Fruit fly (Drosophila melanogaster) whole organism, embryonic: ENCODE data around the gene CG4101.
A peak's percentile ranks its signal among the peaks of the same experiment; 100 is the strongest.

Experiments used
- CG10462 ChIP-seq: fragments of 200-800 bp; sonication (Bioruptor generic); optimal IDR thresholded peaks from 2 replicates; lab custom pipeline; 2016; ENCODE audit warnings: missing biosample characterization, missing genetic modification characterization
- CG11093 ChIP-seq: fragments of 200-800 bp; sonication (Bioruptor generic); IDR thresholded peaks from 3 replicates; pipeline ENCODE4 v1.3.6; 2022; ENCODE audit warnings: missing biosample characterization, missing genetic modification characterization
- CG12071 ChIP-seq: fragments of 200-800 bp; sonication (Bioruptor generic); optimal IDR thresholded peaks from 3 replicates; lab custom pipeline; 2018; ENCODE audit warnings: missing biosample characterization, mild to moderate bottlenecking, missing genetic modification characterization
- CG12299 ChIP-seq: fragments of 200-800 bp; sonication (Bioruptor generic); optimal IDR thresholded peaks from 2 replicates; lab custom pipeline; 2018; ENCODE audit warnings: missing biosample characterization, mild to moderate bottlenecking, missing genetic modification characterization
- CG12769 ChIP-seq: fragments of 200-800 bp; sonication (Bioruptor generic); optimal IDR thresholded peaks from 2 replicates; lab custom pipeline; 2019; ENCODE audit warnings: missing biosample characterization, mild to moderate bottlenecking, missing genetic modification characterization, moderate library complexity
- CG13287 ChIP-seq: fragments of 200-800 bp; sonication (Bioruptor generic); IDR thresholded peaks from 2 replicates; pipeline ENCODE4 v1.3.6; 2022; ENCODE audit warnings: missing biosample characterization, missing genetic modification characterization; ENCODE audit not compliant: partially characterized antibody
- CG14667 ChIP-seq: fragments of 200-800 bp; sonication (Bioruptor generic); IDR thresholded peaks from 2 replicates; pipeline ENCODE4 v1.3.6; 2022; ENCODE audit warnings: missing biosample characterization, missing genetic modification characterization
- CG15514 ChIP-seq: fragments of 200-800 bp; sonication (Bioruptor generic); optimal IDR thresholded peaks from 3 replicates; lab custom pipeline; 2017; ENCODE audit warnings: missing biosample characterization, missing genetic modification characterization, mild to moderate bottlenecking, moderate library complexity, missing genetic modification reagents
- CG16815 ChIP-seq: fragments of 200-800 bp; sonication (Bioruptor generic); optimal IDR thresholded peaks from 3 replicates; lab custom pipeline; 2017; ENCODE audit warnings: missing biosample characterization, mild to moderate bottlenecking, missing genetic modification characterization
- CG17186 ChIP-seq: fragments of 200-800 bp; sonication (Bioruptor generic); optimal IDR thresholded peaks from 3 replicates; lab custom pipeline; 2017; ENCODE audit warnings: missing biosample characterization, missing genetic modification reagents, missing genetic modification characterization
- CG1792 ChIP-seq: fragments of 200-800 bp; sonication (Bioruptor generic); optimal IDR thresholded peaks from 2 replicates; lab custom pipeline; 2016; ENCODE audit warnings: missing biosample characterization, missing genetic modification characterization
- CG31365 ChIP-seq: fragments of 200-800 bp; sonication (Bioruptor generic); optimal IDR thresholded peaks from 2 replicates; lab custom pipeline; 2018; ENCODE audit warnings: missing biosample characterization, mild to moderate bottlenecking, missing genetic modification characterization
- CG31388 ChIP-seq: fragments of 200-800 bp; sonication (Bioruptor generic); optimal IDR thresholded peaks from 2 replicates; lab custom pipeline; 2016; ENCODE audit warnings: missing biosample characterization, missing genetic modification characterization
- CG31441 ChIP-seq: fragments of 200-800 bp; sonication (Bioruptor generic); IDR thresholded peaks from 2 replicates; pipeline ENCODE4 v1.3.6; 2022; ENCODE audit warnings: missing biosample characterization, missing genetic modification characterization
- CG34422 ChIP-seq: fragments of 200-800 bp; sonication (Bioruptor generic); IDR thresholded peaks from 3 replicates; pipeline ENCODE4 v1.3.6; 2022; ENCODE audit warnings: missing biosample characterization, missing genetic modification characterization
- CG3847 ChIP-seq: fragments of 200-800 bp; sonication (Bioruptor generic); IDR thresholded peaks from 2 replicates; pipeline ENCODE4 v1.3.6; 2022; ENCODE audit warnings: missing biosample characterization, missing genetic modification characterization
- CG7928 ChIP-seq: fragments of 200-800 bp; sonication (Bioruptor generic); optimal IDR thresholded peaks from 2 replicates; lab custom pipeline; 2017; ENCODE audit warnings: missing biosample characterization, mild to moderate bottlenecking, missing genetic modification characterization
- CG9437 ChIP-seq: fragments of 200-800 bp; sonication (Bioruptor generic); optimal IDR thresholded peaks from 2 replicates; lab custom pipeline; 2018; ENCODE audit warnings: missing biosample characterization, mild to moderate bottlenecking, missing genetic modification characterization
- Camta ChIP-seq: fragments of 200-800 bp; sonication (Bioruptor generic); optimal IDR thresholded peaks from 2 replicates; lab custom pipeline; 2016; ENCODE audit warnings: missing biosample characterization, missing genetic modification characterization
- CkIIα-i1 ChIP-seq: fragments of 200-800 bp; sonication (Bioruptor generic); IDR thresholded peaks from 2 replicates; pipeline ENCODE4 v1.3.6; 2022; ENCODE audit warnings: missing biosample characterization, missing genetic modification characterization
- Dip2 ChIP-seq: fragments of 200-800 bp; sonication (Bioruptor generic); IDR thresholded peaks from 2 replicates; pipeline ENCODE4 v1.3.6; 2022; ENCODE audit warnings: missing biosample characterization, missing genetic modification characterization
- ERR ChIP-seq: fragments of 200-800 bp; sonication (Bioruptor generic); optimal IDR thresholded peaks from 2 replicates; lab custom pipeline; 2016; ENCODE audit warnings: missing biosample characterization, missing genetic modification characterization
- Elba2 ChIP-seq: fragments of 200-800 bp; sonication (Bioruptor generic); optimal IDR thresholded peaks from 3 replicates; lab custom pipeline; 2016; ENCODE audit warnings: missing biosample characterization, missing genetic modification characterization
- HLHmδ ChIP-seq: fragments of 200-800 bp; sonication (Bioruptor generic); optimal IDR thresholded peaks from 2 replicates; lab custom pipeline; 2018; ENCODE audit warnings: missing biosample characterization, mild to moderate bottlenecking, missing genetic modification characterization, moderate library complexity
- Hmr ChIP-seq: fragments of 200-800 bp; sonication (Bioruptor generic); optimal IDR thresholded peaks from 3 replicates; lab custom pipeline; 2017; ENCODE audit warnings: mild to moderate bottlenecking, missing biosample characterization, missing genetic modification reagents, missing genetic modification characterization
- Hr51 ChIP-seq, 2 experiments: fragments of 200-800 bp; sonication (Bioruptor generic); optimal IDR thresholded peaks; 2 replicates in 1 of 2; 3 replicates in 1 of 2; lab custom pipeline; 2016 to 2018; ENCODE audit warnings: missing biosample characterization in 2 of 2, missing genetic modification characterization in 2 of 2, mild to moderate bottlenecking in 1 of 2, moderate library complexity in 1 of 2
- Med ChIP-seq: fragments of 200-800 bp; sonication (Bioruptor generic); peaks from one replicate; lab custom pipeline; 2016; ENCODE audit warnings: missing biosample characterization, missing genetic modification characterization, mild to moderate bottlenecking, inconsistent platforms, moderate library complexity
- NC2α ChIP-seq: fragments of 200-800 bp; sonication (Bioruptor generic); optimal IDR thresholded peaks from 2 replicates; lab custom pipeline; 2016; ENCODE audit warnings: missing biosample characterization, missing genetic modification characterization
- NfI ChIP-seq: fragments of 200-800 bp; sonication (Bioruptor generic); optimal IDR thresholded peaks from 3 replicates; lab custom pipeline; 2018; ENCODE audit warnings: missing biosample characterization, mild to moderate bottlenecking, missing genetic modification characterization, moderate library complexity
- Scr ChIP-seq: fragments of 200-800 bp; sonication (Bioruptor generic); IDR thresholded peaks from 2 replicates; pipeline ENCODE4 v1.3.6; 2022; ENCODE audit warnings: missing biosample characterization, missing genetic modification characterization; ENCODE audit not compliant: partially characterized antibody
- chinmo ChIP-seq: fragments of 200-800 bp; sonication (Bioruptor generic); IDR thresholded peaks from 4 replicates; pipeline ENCODE4 v1.3.6; 2022; ENCODE audit warnings: missing biosample characterization, missing genetic modification characterization; ENCODE audit not compliant: partially characterized antibody
- dpn ChIP-seq, 2 experiments: fragments of 200-800 bp; sonication (Bioruptor generic); optimal IDR thresholded peaks; 3 replicates each; lab custom pipeline; 2016; ENCODE audit warnings: missing biosample characterization in 2 of 2, missing genetic modification characterization in 2 of 2
- dysf ChIP-seq: fragments of 200-800 bp; sonication (Bioruptor generic); IDR thresholded peaks from 3 replicates; pipeline ENCODE4 v1.3.6; 2022; ENCODE audit warnings: missing biosample characterization, missing genetic modification characterization
- eve ChIP-seq, 2 experiments: fragments of >200 bp; optimal IDR thresholded peaks; 2 replicates each; lab custom pipeline; 2017; ENCODE audit warnings: missing biosample characterization in 2 of 2, missing genetic modification characterization in 2 of 2
- fd64A ChIP-seq: fragments of 200-800 bp; sonication (Bioruptor generic); optimal IDR thresholded peaks from 3 replicates; lab custom pipeline; 2018; ENCODE audit warnings: missing biosample characterization, mild to moderate bottlenecking, missing genetic modification characterization
- gem ChIP-seq: fragments of 200-800 bp; sonication (Bioruptor generic); optimal IDR thresholded peaks from 2 replicates; lab custom pipeline; 2019; ENCODE audit warnings: missing biosample characterization, mild to moderate bottlenecking, missing genetic modification characterization, moderate library complexity
- h ChIP-seq: fragments of >200 bp; optimal IDR thresholded peaks from 2 replicates; lab custom pipeline; 2017
- ham ChIP-seq: fragments of 200-800 bp; sonication (Bioruptor generic); IDR thresholded peaks from 2 replicates; pipeline ENCODE4 v1.3.6; 2022; ENCODE audit warnings: missing biosample characterization, missing genetic modification characterization
- her ChIP-seq: fragments of 200-800 bp; sonication (Bioruptor generic); optimal IDR thresholded peaks from 2 replicates; lab custom pipeline; 2016; ENCODE audit warnings: missing biosample characterization, missing genetic modification characterization
- jing ChIP-seq: fragments of 200-800 bp; sonication (Bioruptor generic); optimal IDR thresholded peaks from 2 replicates; lab custom pipeline; 2018; ENCODE audit warnings: missing biosample characterization, mild to moderate bottlenecking, missing genetic modification characterization
- nerfin-2 ChIP-seq: fragments of 200-800 bp; sonication (Bioruptor generic); IDR thresholded peaks from 2 replicates; pipeline ENCODE4 v1.3.6; 2022; ENCODE audit warnings: missing biosample characterization, missing genetic modification characterization; ENCODE audit not compliant: partially characterized antibody
- nom ChIP-seq: fragments of 200-800 bp; sonication (Bioruptor generic); optimal IDR thresholded peaks from 2 replicates; lab custom pipeline; 2017; ENCODE audit warnings: missing biosample characterization, missing genetic modification characterization, mild to moderate bottlenecking, moderate library complexity, missing genetic modification reagents
- odd ChIP-seq: fragments of 200-800 bp; sonication (Bioruptor generic); optimal IDR thresholded peaks from 2 replicates; lab custom pipeline; 2017; ENCODE audit warnings: missing biosample characterization, mild to moderate bottlenecking, missing genetic modification characterization
- onecut ChIP-seq: fragments of 200-800 bp; sonication (Bioruptor generic); IDR thresholded peaks from 2 replicates; pipeline ENCODE4 v1.3.6; 2022; ENCODE audit warnings: missing biosample characterization, missing genetic modification characterization
- pb ChIP-seq: fragments of 200-800 bp; sonication (Bioruptor generic); optimal IDR thresholded peaks from 3 replicates; lab custom pipeline; 2016; ENCODE audit warnings: missing biosample characterization, missing genetic modification characterization
- phol ChIP-seq: fragments of 200-800 bp; sonication (Bioruptor generic); optimal IDR thresholded peaks from 3 replicates; lab custom pipeline; 2018; ENCODE audit warnings: missing biosample characterization, mild to moderate bottlenecking, missing genetic modification characterization, moderate library complexity
- sens-2 ChIP-seq: fragments of 200-800 bp; sonication (Bioruptor generic); IDR thresholded peaks from 2 replicates; pipeline ENCODE4 v1.3.6; 2022; ENCODE audit warnings: missing biosample characterization, missing genetic modification characterization
- sisA ChIP-seq: fragments of 200-800 bp; sonication (Bioruptor generic); IDR thresholded peaks from 2 replicates; pipeline ENCODE4 v1.3.6; 2022; ENCODE audit warnings: missing biosample characterization, missing genetic modification characterization
- stc ChIP-seq: fragments of 200-800 bp; sonication (Bioruptor generic); IDR thresholded peaks from 2 replicates; pipeline ENCODE4 v1.3.6; 2022; ENCODE audit warnings: missing biosample characterization, missing genetic modification characterization
- tin ChIP-seq: fragments of 200-800 bp; sonication (Bioruptor generic); optimal IDR thresholded peaks from 3 replicates; lab custom pipeline; 2016; ENCODE audit warnings: missing biosample characterization, missing genetic modification characterization
- trem ChIP-seq: fragments of 200-800 bp; optimal IDR thresholded peaks from 3 replicates; lab custom pipeline; 2019; ENCODE audit warnings: missing biosample characterization, mild to moderate bottlenecking, missing genetic modification characterization, moderate library complexity

CG4101 gene

DNA sequence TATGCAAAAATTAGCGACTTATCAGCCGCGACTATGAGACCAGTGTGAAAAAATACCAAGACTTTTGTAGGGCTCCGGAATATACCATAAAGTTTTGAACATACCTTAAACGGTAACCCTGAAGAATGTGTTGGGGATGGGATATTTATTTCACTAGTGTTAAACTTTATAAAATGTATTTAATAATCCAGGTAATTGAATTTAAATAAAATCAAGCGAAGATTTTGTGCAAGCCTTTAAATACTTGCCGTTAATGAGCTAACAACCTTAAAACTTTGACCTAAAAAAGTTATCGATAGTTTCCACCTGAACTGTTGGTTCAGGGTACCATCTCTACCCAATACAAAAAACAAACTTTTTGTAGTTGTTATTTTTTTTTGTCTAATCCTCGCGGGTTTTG, at the start of gene CG4101 (continued):
- TF ChIP-seq CG12299 (peak; percentile 79), sisA (GFP tag; lab: Robert Waterston, UW) (peak; percentile 72), odd (GFP tag; lab: Kevin White, UChicago) (peak; percentile 62), CG3847 (GFP tag; lab: Robert Waterston, UW) (peak; percentile 86), Elba2 (GFP tag; lab: Kevin White, UChicago) (peak; percentile 34), CG34422 (GFP tag; lab: Robert Waterston, UW) (peak; percentile 81), h (lab: Kevin White, UChicago) (no peak), CG10462 (GFP tag; lab: Kevin White, UChicago) (peak; percentile 60), fd64A (GFP tag; lab: Kevin White, UChicago) (no peak), NC2α (GFP tag; lab: Kevin White, UChicago) (peak; percentile 24), nerfin-2 (GFP tag; lab: Robert Waterston, UW) (no peak), Camta (peak; percentile 69), CkIIα-i1 (GFP tag; lab: Robert Waterston, UW) (no peak), tin (GFP tag; lab: Kevin White, UChicago) (peak; percentile 76), gem (tag; lab: Kevin White, UChicago) (peak; percentile 90), onecut (GFP tag; lab: Robert Waterston, UW) (peak; percentile 30), sens-2 (GFP tag; lab: Robert Waterston, UW) (peak; percentile 60; the same call in 1 of the 2 replicates), ERR (GFP tag; lab: Kevin White, UChicago) (no peak), her (GFP tag; lab: Kevin White, UChicago) (peak; percentile 48), chinmo (GFP tag; lab: Robert Waterston, UW) (no peak), phol (tag; lab: Kevin White, UChicago) (peak; percentile 85), CG16815 (GFP tag; lab: Kevin White, UChicago) (peak; percentile 33), CG9437 (GFP tag; lab: Kevin White, UChicago) (peak; percentile 37), CG1792 (GFP tag; lab: Kevin White, UChicago) (peak; percentile 33), CG14667 (GFP tag; lab: Robert Waterston, UW) (peak; percentile 62), CG31388 (GFP tag; lab: Kevin White, UChicago) (no peak), CG31441 (GFP tag; lab: Robert Waterston, UW) (peak; percentile 65), jing (GFP tag; lab: Kevin White, UChicago) (peak; percentile 52), nom (peak; percentile 50), ham (GFP tag; lab: Robert Waterston, UW) (peak; percentile 39; the same call in 1 of the 2 replicates), NfI (GFP tag; lab: Kevin White, UChicago) (peak; percentile 83), Med (peak; percentile 95), CG7928 (peak; percentile 88), CG13287 (GFP tag; lab: Robert Waterston, UW) (peak; percentile 92), eve (GFP tag; optimal IDR thresholded peaks at IDR 0.05; lab: Kevin White, UChicago) (no peak), pb (GFP tag; lab: Kevin White, UChicago) (peak; percentile 27), Scr (peak; percentile 87), CG12071 (GFP tag; lab: Kevin White, UChicago) (peak; percentile 15), trem (peak; percentile 86), Hr51 (GFP tag; optimal IDR thresholded peaks at IDR 0.05; lab: Kevin White, UChicago) (peak; percentile 76 to 78), CG15514 (GFP tag; lab: Kevin White, UChicago) (peak; percentile 85), CG12769 (peak; percentile 75), Hmr (GFP tag; lab: Kevin White, UChicago) (peak; percentile 84), CG11093 (GFP tag; lab: Robert Waterston, UW) (peak; percentile 68; the same call in 2 of the 3 replicates), Dip2 (GFP tag; lab: Robert Waterston, UW) (no peak), dpn (GFP tag; optimal IDR thresholded peaks at IDR 0.05; lab: Kevin White, UChicago) (peak; percentile 82 to 84), HLHmδ (GFP tag; lab: Kevin White, UChicago) (no peak), dysf (GFP tag; lab: Robert Waterston, UW) (peak; percentile 78), CG31365 (peak; percentile 20), stc (GFP tag; lab: Robert Waterston, UW) (0 out of 2 replicates have a peak, but pooled peaks have one; percentile 28), CG17186 (GFP tag; lab: Kevin White, UChicago) (no peak)
